Worm (Caenorhabditis elegans) whole organism, L2 larva: ENCODE data around the gene rsu-1.

Experiments
- blmp-1 ChIP-seq: sonication (generic microtip); optimal IDR thresholded peaks from 2 replicates; lab custom pipeline; 2017; ENCODE audit warnings: missing genetic modification characterization, mild to moderate bottlenecking, missing compliant biosample characterization, antibody characterized with exemption, moderate library complexity; ENCODE audit not compliant: insufficient read depth
- elt-1 ChIP-seq: fragments of 150-350 bp; optimal IDR thresholded peaks from 2 replicates; lab custom pipeline; 2014; ENCODE audit warnings: missing biosample characterization, missing genetic modification characterization
- elt-3 ChIP-seq: sonication (generic microtip); optimal IDR thresholded peaks from 2 replicates; lab custom pipeline; 2017; ENCODE audit warnings: missing biosample characterization, missing genetic modification characterization
- nhr-10 ChIP-seq: sonication (generic microtip); optimal IDR thresholded peaks from 2 replicates; lab custom pipeline; 2017; ENCODE audit warnings: missing biosample characterization, missing genetic modification characterization
- nhr-11 ChIP-seq: fragments of 150-350 bp; optimal IDR thresholded peaks from 2 replicates; lab custom pipeline; 2014; ENCODE audit warnings: missing biosample characterization, missing genetic modification characterization
- skn-1 ChIP-seq: sonication (generic microtip); optimal IDR thresholded peaks from 2 replicates; lab custom pipeline; 2017; ENCODE audit warnings: missing biosample characterization, missing genetic modification characterization
- snpc-4 ChIP-seq: fragments of 150-350 bp; optimal IDR thresholded peaks from 2 replicates; lab custom pipeline; 2014; ENCODE audit warnings: missing biosample characterization, missing genetic modification characterization

ce11 chrIII:3460061-3460460, 11.7 kb upstream of the rsu-1 start, which contains the start of gene C34C12.8:
- TF ChIP-seq nhr-10 (peak; percentile 85), elt-1 (tag; lab: Kevin White, UChicago) (peak; percentile 41), nhr-11 (tag; lab: Kevin White, UChicago) (no peak), blmp-1 (tag; lab: Kevin White, UChicago) (peak; percentile 74), snpc-4 (tag; lab: Kevin White, UChicago) (peak; percentile 71), elt-3 (tag; lab: Kevin White, UChicago) (no peak), skn-1 (tag; lab: Kevin White, UChicago) (no peak)
